Fruit fly (Drosophila melanogaster): ENCODE results near the gene LeuRS.
A peak's percentile ranks its signal among the peaks of the same experiment; 100 is the strongest.

The LeuRS gene

DNA sequence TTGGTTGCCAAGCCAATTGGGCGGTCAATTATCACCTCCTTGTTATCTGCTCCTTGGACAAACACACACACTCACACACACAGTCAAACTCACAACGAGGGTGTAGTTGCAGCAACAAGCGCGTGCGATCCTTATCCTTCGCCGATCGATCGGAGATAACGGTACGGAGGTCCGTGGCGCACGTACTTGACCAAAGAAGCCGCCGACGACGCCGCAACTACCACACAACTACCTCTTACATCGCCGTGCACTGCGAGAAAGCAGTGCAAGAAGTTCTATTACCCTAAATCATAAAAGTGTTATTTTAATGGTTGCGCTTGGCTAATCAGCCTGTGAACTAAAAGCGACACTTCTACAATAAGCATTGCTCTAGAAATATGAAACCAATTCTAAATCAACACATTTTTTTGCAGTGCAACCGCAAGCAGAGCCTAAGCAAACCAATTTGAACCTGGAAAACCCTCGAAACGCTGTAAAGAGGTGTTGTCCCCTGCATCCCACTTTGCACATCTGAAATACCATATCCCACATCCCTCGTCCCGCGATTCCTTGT, 18.6 kb upstream of the LeuRS start (continued):
- TF ChIP-seq fd102C (GFP tag; optimal IDR thresholded peaks at IDR 0.05) (peak; percentile 93), az2 (GFP tag; optimal IDR thresholded peaks at IDR 0.05) (peak; percentile 54), knrl (GFP tag; IDR thresholded peaks at IDR 0.05; ENCODE audit: partially characterized antibody) (no peak), Hr78 (GFP tag; optimal IDR thresholded peaks at IDR 0.05) (no peak), CG14965 (GFP tag; optimal IDR thresholded peaks at IDR 0.05; ENCODE audit: borderline replicate concordance) (no peak), tup (GFP tag; optimal IDR thresholded peaks at IDR 0.05) (no peak), Med (GFP tag) (peak; percentile 90), CG15601 (tag; optimal IDR thresholded peaks at IDR 0.05) (no peak), Hand (GFP tag; optimal IDR thresholded peaks at IDR 0.05) (no peak), CG4424 (GFP tag; optimal IDR thresholded peaks at IDR 0.05) (peak; percentile 61), Sin3A (optimal IDR thresholded peaks at IDR 0.05) (no peak), CG10274 (GFP tag; optimal IDR thresholded peaks at IDR 0.05) (no peak), bcd (GFP tag; optimal IDR thresholded peaks at IDR 0.05) (peak; percentile 8), BtbVII (GFP tag; optimal IDR thresholded peaks at IDR 0.05) (no peak), unc-4 (GFP tag; IDR thresholded peaks at IDR 0.05; ENCODE audit: partially characterized antibody) (no peak), ro (GFP tag; IDR thresholded peaks at IDR 0.05) (no peak), CG2120 (GFP tag; optimal IDR thresholded peaks at IDR 0.05) (no peak), CG7987 (GFP tag; optimal IDR thresholded peaks at IDR 0.05) (no peak), lab (GFP tag; optimal IDR thresholded peaks at IDR 0.05) (no peak), CG14050 (GFP tag; IDR thresholded peaks at IDR 0.05) (no peak), sob (GFP tag; IDR thresholded peaks at IDR 0.05) (peak; percentile 70; the same call in 1 of the 2 replicates), Camta (GFP tag; optimal IDR thresholded peaks at IDR 0.05) (no peak), trh (GFP tag; optimal IDR thresholded peaks at IDR 0.05) (no peak), CG1024 (GFP tag; IDR thresholded peaks at IDR 0.05) (peak; percentile 45; the same call in 1 of the 2 replicates), Trl (optimal IDR thresholded peaks at IDR 0.05) (no peak), Trl (GFP tag; optimal IDR thresholded peaks at IDR 0.05) (peak; percentile 73), emc (GFP tag; optimal IDR thresholded peaks at IDR 0.05) (no peak), CG15696 (tag; optimal IDR thresholded peaks at IDR 0.05) (peak; percentile 88), CG33213 (GFP tag; optimal IDR thresholded peaks at IDR 0.05) (peak; percentile 42), stwl (tag; optimal IDR thresholded peaks at IDR 0.05) (no peak), CG8924 (tag; optimal IDR thresholded peaks at IDR 0.05) (peak; percentile 64), CG1603 (tag; optimal IDR thresholded peaks at IDR 0.05) (peak; percentile 72), Gug (GFP tag; IDR thresholded peaks at IDR 0.05) (no peak; the same call in 3 of the 4 replicates), Opbp (GFP tag; IDR thresholded peaks at IDR 0.05; ENCODE audit: partially characterized antibody) (no peak), pb (GFP tag; optimal IDR thresholded peaks at IDR 0.05) (no peak), NfI (GFP tag; optimal IDR thresholded peaks at IDR 0.05) (no peak), chn (GFP tag; optimal IDR thresholded peaks at IDR 0.05) (peak; percentile 52), Eip74EF (GFP tag; optimal IDR thresholded peaks at IDR 0.05) (no peak), Sox102F (GFP tag; optimal IDR thresholded peaks at IDR 0.05) (peak; percentile 16), CG13123 (GFP tag; optimal IDR thresholded peaks at IDR 0.05) (peak; percentile 10), Oaz (GFP tag; IDR thresholded peaks at IDR 0.05) (0 out of 2 replicates have a peak, but pooled peaks have one; percentile 12), CG10366 (GFP tag; IDR thresholded peaks at IDR 0.05) (no peak; the same call in 1 of the 2 replicates), HmgD (GFP tag; optimal IDR thresholded peaks at IDR 0.05) (no peak), CG1647 (GFP tag; optimal IDR thresholded peaks at IDR 0.05) (peak; percentile 20), CG11247 (GFP tag; IDR thresholded peaks at IDR 0.05) (no peak), CG8944 (GFP tag; optimal IDR thresholded peaks at IDR 0.05) (peak; percentile 36), Mad (GFP tag; optimal IDR thresholded peaks at IDR 0.05) (peak; percentile 4), Xrp1 (GFP tag; IDR thresholded peaks at IDR 0.05) (peak; percentile 81), tll (GFP tag; optimal IDR thresholded peaks at IDR 0.05) (peak; percentile 36 to 77), GATAe (GFP tag; conservative IDR thresholded peaks at IDR 0.05) (no peak)
